Fruit fly (Drosophila melanogaster): ENCODE data around the gene fng.
A peak's percentile ranks its signal among the peaks of the same experiment; 100 is the strongest.

The fng gene

DNA sequence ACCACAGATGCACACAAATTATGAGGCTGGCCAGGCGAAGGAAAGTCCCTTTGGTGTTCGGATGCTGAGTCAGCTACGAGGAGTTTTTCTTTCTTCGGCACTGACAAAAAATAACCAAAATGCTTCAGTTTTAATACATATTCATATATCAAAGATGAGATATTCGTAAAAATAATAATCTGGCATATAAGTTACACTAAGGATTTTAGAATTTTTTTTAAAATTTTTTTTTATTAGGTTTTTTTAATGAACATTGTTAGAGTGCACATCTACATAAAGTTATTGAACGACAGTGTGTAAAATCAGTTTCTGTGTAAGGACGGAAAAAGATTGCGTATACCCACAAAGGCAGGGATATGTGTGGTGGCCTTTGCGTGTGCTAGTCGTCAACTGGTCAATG lies 42.4 kb downstream of the fng start (continued):
- TF ChIP-seq Hr51 (GFP tag; optimal IDR thresholded peaks at IDR 0.05) (peak in 1 of 2 experiments; percentile 32), Ptx1 (GFP tag; IDR thresholded peaks at IDR 0.05) (0 out of 2 replicates have a peak, but pooled peaks have one; percentile 36), Stat92E (GFP tag; optimal IDR thresholded peaks at IDR 0.05) (no peak), CG2120 (GFP tag; optimal IDR thresholded peaks at IDR 0.05) (peak; percentile 47), dimm (GFP tag; IDR thresholded peaks at IDR 0.05) (no peak), Lim3 (GFP tag; IDR thresholded peaks at IDR 0.05) (no peak), lab (GFP tag; optimal IDR thresholded peaks at IDR 0.05) (peak; percentile 41), tna (GFP tag; IDR thresholded peaks at IDR 0.05; ENCODE audit: partially characterized antibody) (no peak), pum (GFP tag; optimal IDR thresholded peaks at IDR 0.05) (no peak), CG18599 (GFP tag; optimal IDR thresholded peaks at IDR 0.05) (peak; percentile 61), CG31441 (GFP tag; IDR thresholded peaks at IDR 0.05) (peak; percentile 36; the same call in 1 of the 2 replicates), Nf-YA (GFP tag; IDR thresholded peaks at IDR 0.05) (no peak), Lhr (GFP tag; optimal IDR thresholded peaks at IDR 0.05) (no peak), gem (tag; optimal IDR thresholded peaks at IDR 0.05) (peak; percentile 59), CG17385 (GFP tag; optimal IDR thresholded peaks at IDR 0.05) (peak; percentile 9), Ssrp (tag; optimal IDR thresholded peaks at IDR 0.05) (no peak), Hmr (GFP tag; optimal IDR thresholded peaks at IDR 0.05) (peak; percentile 47), ATbp (GFP tag; optimal IDR thresholded peaks at IDR 0.05) (no peak), CG11504 (tag; optimal IDR thresholded peaks at IDR 0.05) (peak; percentile 45), row (GFP tag; IDR thresholded peaks at IDR 0.05) (peak; percentile 50; the same call in 2 of the 3 replicates), CG7839 (tag; optimal IDR thresholded peaks at IDR 0.05) (peak; percentile 41), CG13424 (tag; optimal IDR thresholded peaks at IDR 0.05) (peak; percentile 42), CG8924 (tag; optimal IDR thresholded peaks at IDR 0.05) (peak; percentile 4), hbn (GFP tag; IDR thresholded peaks at IDR 0.05; ENCODE audit: partially characterized antibody) (no peak), Hand (GFP tag; optimal IDR thresholded peaks at IDR 0.05) (peak; percentile 22), Atf6 (GFP tag; IDR thresholded peaks at IDR 0.05) (peak; percentile 33; the same call in 1 of the 2 replicates), scrt (GFP tag; optimal IDR thresholded peaks at IDR 0.05) (peak; percentile 28), CG7786 (GFP tag; optimal IDR thresholded peaks at IDR 0.05) (no peak), Meics (GFP tag; optimal IDR thresholded peaks at IDR 0.05) (peak; percentile 45), CG10274 (GFP tag; optimal IDR thresholded peaks at IDR 0.05) (no peak), cwo (GFP tag; optimal IDR thresholded peaks at IDR 0.05) (peak; percentile 15), CG11398 (GFP tag; optimal IDR thresholded peaks at IDR 0.05) (no peak), Fer3 (tag; optimal IDR thresholded peaks at IDR 0.05) (peak; percentile 2), Atf-2 (GFP tag; optimal IDR thresholded peaks at IDR 0.05) (no peak), CoRest (tag; optimal IDR thresholded peaks at IDR 0.05) (peak; percentile 26), B-H2 (GFP tag; optimal IDR thresholded peaks at IDR 0.05) (no peak), CG17186 (GFP tag; optimal IDR thresholded peaks at IDR 0.05) (no peak)

DNA sequence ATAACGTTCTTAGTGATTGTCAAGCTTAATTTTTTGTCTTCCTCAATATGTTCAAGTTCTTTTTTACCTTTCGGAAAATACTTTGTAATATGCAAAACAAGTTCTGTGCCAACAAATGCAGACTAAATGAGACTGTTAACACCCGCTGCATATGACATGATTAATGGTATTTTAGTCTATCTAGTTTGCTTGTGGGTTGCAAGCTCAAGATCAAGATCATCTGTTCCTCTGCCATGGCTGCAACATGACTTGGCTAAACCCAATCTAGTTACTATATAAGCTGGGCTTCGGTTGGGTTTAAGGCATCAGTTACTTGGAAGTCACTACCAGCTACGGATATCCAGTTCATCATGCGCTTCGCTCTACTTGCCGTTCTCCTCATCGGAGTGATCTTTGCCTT lies 43.8 kb downstream of the fng start, which contains the start of gene CG11458:
TSS of gene CG11458 (plus strand) at position 301 of the 400 bp plus-strand sequence.
- no peak for TF ChIP-seq CG11247 (GFP tag; IDR thresholded peaks at IDR 0.05)
- TF ChIP-seq pnt (GFP tag; optimal IDR thresholded peaks at IDR 0.05), result no peak
- no peak for TF ChIP-seq cad (GFP tag; optimal IDR thresholded peaks at IDR 0.05)
- no peak for TF ChIP-seq CG4360 (GFP tag; IDR thresholded peaks at IDR 0.05)
- peak; percentile 23 for TF ChIP-seq Ets65A (GFP tag)

Data from whole organism, embryonic.